Worm (Caenorhabditis elegans) whole organism, early embryonic: ENCODE measurements around the gene C49H3.16.

ENCODE experiments used
- B0310.2 ChIP-seq: sonication (generic microtip); optimal IDR thresholded peaks from 2 replicates; lab custom pipeline; 2016; ENCODE audit warnings: mild to moderate bottlenecking, missing genetic modification characterization, missing compliant biosample characterization
- F13C5.2 ChIP-seq: sonication (generic microtip); optimal IDR thresholded peaks from 2 replicates; lab custom pipeline; 2017; ENCODE audit warnings: mild to moderate bottlenecking, missing genetic modification characterization, inconsistent platforms, missing compliant biosample characterization
- aly-1 ChIP-seq: sonication (generic microtip); optimal IDR thresholded peaks from 2 replicates; lab custom pipeline; 2016; ENCODE audit warnings: missing genetic modification characterization, missing compliant biosample characterization
- ama-1 ChIP-seq: fragments of 150-350 bp; optimal IDR thresholded peaks from 2 replicates; lab custom pipeline; 2014
- ceh-13 ChIP-seq: fragments of 200-800 bp; sonication (Bioruptor generic); optimal IDR thresholded peaks from 2 replicates; lab custom pipeline; 2018; ENCODE audit warnings: mild to moderate bottlenecking, missing genetic modification characterization, missing compliant biosample characterization
- ceh-36 ChIP-seq: sonication (generic microtip); optimal IDR thresholded peaks from 2 replicates; lab custom pipeline; 2016; ENCODE audit warnings: missing genetic modification characterization, inconsistent platforms, missing compliant biosample characterization
- ets-7 ChIP-seq: sonication (generic microtip); optimal IDR thresholded peaks from 2 replicates; lab custom pipeline; 2016; ENCODE audit warnings: missing genotype, missing genetic modification characterization, missing compliant biosample characterization
- flt-1 ChIP-seq: fragments of 200-800 bp; sonication (Bioruptor generic); IDR thresholded peaks from 2 replicates; pipeline ENCODE4 v1.3.6; 2022; ENCODE audit warnings: missing genetic modification characterization, missing compliant biosample characterization
- hmbx-1 ChIP-seq: sonication (generic microtip); optimal IDR thresholded peaks from 2 replicates; lab custom pipeline; 2016; ENCODE audit warnings: mild to moderate bottlenecking, missing genetic modification characterization, missing compliant biosample characterization
- hmg-4 ChIP-seq: fragments of 200-800 bp; sonication (Bioruptor generic); optimal IDR thresholded peaks from 2 replicates; lab custom pipeline; 2018; ENCODE audit warnings: mild to moderate bottlenecking, missing genetic modification characterization, missing compliant biosample characterization
- hnd-1 ChIP-seq: sonication (generic microtip); optimal IDR thresholded peaks from 2 replicates; lab custom pipeline; 2016; ENCODE audit warnings: missing genetic modification characterization, missing compliant biosample characterization
- pes-1 ChIP-seq: fragments of 200-800 bp; sonication (Bioruptor generic); IDR thresholded peaks from 2 replicates; pipeline ENCODE4 v1.3.6; 2022; ENCODE audit warnings: missing genetic modification reagents, missing genetic modification characterization, missing compliant biosample characterization
- scrt-1 ChIP-seq: fragments of 200-800 bp; sonication (Bioruptor generic); IDR thresholded peaks from 2 replicates; pipeline ENCODE4 v1.3.6; 2022; ENCODE audit warnings: missing genetic modification characterization, missing compliant biosample characterization
- sea-1 ChIP-seq: fragments of 200-800 bp; sonication (Bioruptor generic); conservative IDR thresholded peaks from 2 replicates; pipeline ENCODE4 v1.3.6; 2022; ENCODE audit warnings: missing genetic modification characterization, missing compliant biosample characterization
- tbx-11 ChIP-seq: fragments of 200-800 bp; sonication (Bioruptor generic); IDR thresholded peaks from 2 replicates; pipeline ENCODE4 v1.3.6; 2022; ENCODE audit warnings: missing genetic modification characterization, missing compliant biosample characterization
- tbx-37 ChIP-seq: fragments of 200-800 bp; sonication (Bioruptor generic); conservative IDR thresholded peaks from 2 replicates; pipeline ENCODE4 v1.3.6; 2022; ENCODE audit warnings: missing genetic modification reagents, missing genetic modification characterization, missing compliant biosample characterization
- tra-4 ChIP-seq: sonication (generic microtip); optimal IDR thresholded peaks from 2 replicates; lab custom pipeline; 2017; ENCODE audit warnings: missing genetic modification characterization, missing compliant biosample characterization

The C49H3.16 gene

ce11 chrIV:7920126-7920525 lies at the start of gene C49H3.16:
TSS of gene C49H3.16 (plus strand) at chrIV:7920426.
- TF ChIP-seq aly-1 (tag; lab: Kevin White, UChicago) (no peak), ama-1 (no peak), ets-7 (tag; lab: Kevin White, UChicago) (no peak), hmg-4 (GFP tag; lab: Kevin White, UChicago) (no peak), ceh-13 (no peak), tbx-37 (GFP tag; lab: Robert Waterston, UW) (no peak), hnd-1 (tag; lab: Kevin White, UChicago) (no peak), ceh-36 (no peak), tra-4 (no peak), flt-1 (GFP tag; lab: Robert Waterston, UW) (no peak), sea-1 (GFP tag; lab: Robert Waterston, UW) (no peak), scrt-1 (GFP tag; lab: Robert Waterston, UW) (no peak), pes-1 (no peak), F13C5.2 (tag; lab: Kevin White, UChicago) (no peak), tbx-11 (no peak), hmbx-1 (tag; lab: Kevin White, UChicago) (no peak)

ce11 chrIV:7870451-7870850 lies 49.8 kb upstream of the C49H3.16 start, which contains the start of gene T06C10.3:
TSS of gene T06C10.3 (plus strand) at chrIV:7870751.
- TF ChIP-seq tbx-11, result no peak
- no peak for TF ChIP-seq ceh-13
- no peak for TF ChIP-seq ceh-36
- no peak for TF ChIP-seq hmg-4 (GFP tag; lab: Kevin White, UChicago)
- no peak for TF ChIP-seq tra-4

ce11 chrIV:7877255-7877654 lies 43.0 kb upstream of the C49H3.16 start:
- TF ChIP-seq hmbx-1 (tag; lab: Kevin White, UChicago), result no peak
- no peak for TF ChIP-seq hnd-1 (tag; lab: Kevin White, UChicago)
- no peak for TF ChIP-seq flt-1 (GFP tag; lab: Robert Waterston, UW)
- TF ChIP-seq hmg-4 (GFP tag; lab: Kevin White, UChicago), result no peak
- TF ChIP-seq pes-1, result no peak
- no peak for TF ChIP-seq ets-7 (tag; lab: Kevin White, UChicago)
- TF ChIP-seq ama-1, result no peak
- no peak for TF ChIP-seq B0310.2 (tag; lab: Kevin White, UChicago)
- no peak for TF ChIP-seq ceh-36
- TF ChIP-seq aly-1 (tag; lab: Kevin White, UChicago), result no peak
- no peak for TF ChIP-seq scrt-1 (GFP tag; lab: Robert Waterston, UW)
- TF ChIP-seq F13C5.2 (tag; lab: Kevin White, UChicago), result no peak

ce11 chrIV:7877781-7878180 lies 42.4 kb upstream of the C49H3.16 start, which contains the start of gene kin-26:
TSS of gene kin-26 (minus strand) at chrIV:7877881.
- TF ChIP-seq tbx-11 (no peak), tbx-37 (GFP tag; lab: Robert Waterston, UW) (no peak), flt-1 (GFP tag; lab: Robert Waterston, UW) (no peak), scrt-1 (GFP tag; lab: Robert Waterston, UW) (no peak), sea-1 (GFP tag; lab: Robert Waterston, UW) (no peak), aly-1 (tag; lab: Kevin White, UChicago) (no peak), pes-1 (no peak), ama-1 (no peak), tra-4 (no peak), F13C5.2 (tag; lab: Kevin White, UChicago) (no peak), B0310.2 (tag; lab: Kevin White, UChicago) (no peak), hmbx-1 (tag; lab: Kevin White, UChicago) (no peak), hnd-1 (tag; lab: Kevin White, UChicago) (no peak), ceh-36 (no peak), ceh-13 (no peak), ets-7 (tag; lab: Kevin White, UChicago) (no peak), hmg-4 (GFP tag; lab: Kevin White, UChicago) (no peak)

ce11 chrIV:7879017-7879416 lies 41.2 kb upstream of the C49H3.16 start, which contains the start of gene srt-73:
TSS of gene srt-73 (plus strand) at chrIV:7879317.
- TF ChIP-seq B0310.2 (tag; lab: Kevin White, UChicago) (no peak), tra-4 (no peak), ceh-13 (no peak), sea-1 (GFP tag; lab: Robert Waterston, UW) (no peak), flt-1 (GFP tag; lab: Robert Waterston, UW) (no peak), ceh-36 (no peak), ets-7 (tag; lab: Kevin White, UChicago) (no peak), F13C5.2 (tag; lab: Kevin White, UChicago) (no peak), ama-1 (no peak), hmbx-1 (tag; lab: Kevin White, UChicago) (no peak), scrt-1 (GFP tag; lab: Robert Waterston, UW) (no peak), aly-1 (tag; lab: Kevin White, UChicago) (no peak), tbx-37 (GFP tag; lab: Robert Waterston, UW) (no peak), pes-1 (no peak), hmg-4 (GFP tag; lab: Kevin White, UChicago) (no peak)

- TF ChIP-seq ceh-13 (no peak), ama-1 (no peak), ceh-36 (no peak), F13C5.2 (tag; lab: Kevin White, UChicago) (no peak), hmg-4 (GFP tag; lab: Kevin White, UChicago) (no peak), tra-4 (no peak), B0310.2 (tag; lab: Kevin White, UChicago) (no peak), scrt-1 (GFP tag; lab: Robert Waterston, UW) (no peak), pes-1 (no peak), flt-1 (GFP tag; lab: Robert Waterston, UW) (no peak), sea-1 (GFP tag; lab: Robert Waterston, UW) (no peak), hnd-1 (tag; lab: Kevin White, UChicago) (no peak), ets-7 (tag; lab: Kevin White, UChicago) (no peak), hmbx-1 (tag; lab: Kevin White, UChicago) (no peak), tbx-11 (no peak), tbx-37 (GFP tag; lab: Robert Waterston, UW) (no peak), aly-1 (tag; lab: Kevin White, UChicago) (no peak)
Measured at ce11 chrIV:7881166-7881565, 39.1 kb upstream of the C49H3.16 start.

- no peak for TF ChIP-seq B0310.2 (tag; lab: Kevin White, UChicago)
- no peak for TF ChIP-seq tbx-11
- no peak for TF ChIP-seq sea-1 (GFP tag; lab: Robert Waterston, UW)
- no peak for TF ChIP-seq F13C5.2 (tag; lab: Kevin White, UChicago)
- TF ChIP-seq ama-1, result no peak
- TF ChIP-seq flt-1 (GFP tag; lab: Robert Waterston, UW), result no peak
- no peak for TF ChIP-seq tbx-37 (GFP tag; lab: Robert Waterston, UW)
- no peak for TF ChIP-seq pes-1
Measured at ce11 chrIV:7881726-7882125, 38.5 kb upstream of the C49H3.16 start, which contains the start of gene atic-1. TSS of gene atic-1 (plus strand) at chrIV:7882026.
